In genomic region chrV:10275619-10276018, ce11 we compare ENCODE assay signal across 5 worm cellular contexts.
A peak's percentile ranks its signal among the peaks of the same experiment; 100 is the strongest.
TF ChIP-seq lines count a peak whose summit lies in the region.

Gene Y22F5A.11, minus strand, starts transcription at chrV:10275646.

TF ChIP-seq in whole organism, L1 larva, 84 proteins besides CTCF, POLR2A, EP300 and RAD21:
- peak; percentile 55 for TF ChIP-seq lin-14 (GFP tag; optimal IDR thresholded peaks at IDR 0.05; lab: Kevin White, UChicago)
- peak; percentile 4 for TF ChIP-seq fkh-10 (GFP tag; optimal IDR thresholded peaks at IDR 0.05; lab: Kevin White, UChicago)
- TF ChIP-seq snu-23 (GFP tag; optimal IDR thresholded peaks at IDR 0.05; lab: Kevin White, UChicago) = no peak

TF ChIP-seq in whole organism, L2 larva, 48 proteins besides CTCF, POLR2A, EP300 and RAD21:
- TF ChIP-seq unc-62 (GFP tag; optimal IDR thresholded peaks at IDR 0.05; lab: Kevin White, UChicago) (no peak), mbf-1 (tag; optimal IDR thresholded peaks at IDR 0.05; lab: Kevin White, UChicago) (no peak), dmd-4 (tag; optimal IDR thresholded peaks at IDR 0.05; lab: Kevin White, UChicago) (no peak), unc-55 (GFP tag; optimal IDR thresholded peaks at IDR 0.05; lab: Kevin White, UChicago) (peak; percentile 37), snpc-4 (tag; optimal IDR thresholded peaks at IDR 0.05; lab: Kevin White, UChicago) (peak; percentile 51), mab-5 (tag; optimal IDR thresholded peaks at IDR 0.05; lab: Kevin White, UChicago) (no peak), alr-1 (tag; optimal IDR thresholded peaks at IDR 0.05; lab: Kevin White, UChicago) (no peak), lsy-2 (tag; optimal IDR thresholded peaks at IDR 0.05; lab: Kevin White, UChicago) (peak in 1 of 2 experiments; percentile 22), egl-27 (tag; optimal IDR thresholded peaks at IDR 0.05; lab: Kevin White, UChicago) (no peak)
TF ChIP-seq in whole organism, L2 larva: peak in this region for 3.

TF ChIP-seq in whole organism, L3 larva, 47 proteins besides CTCF, POLR2A, EP300 and RAD21:
- TF ChIP-seq lin-39 (tag; optimal IDR thresholded peaks at IDR 0.05; lab: Kevin White, UChicago) = peak; percentile 42
- TF ChIP-seq hmg-11 (tag; optimal IDR thresholded peaks at IDR 0.05; lab: Kevin White, UChicago) = peak; percentile 4
- peak; percentile 46 for TF ChIP-seq egl-5 (tag; optimal IDR thresholded peaks at IDR 0.05; lab: Kevin White, UChicago)
- no peak for TF ChIP-seq nhr-12 (tag; optimal IDR thresholded peaks at IDR 0.05; lab: Kevin White, UChicago)
- no peak for TF ChIP-seq mml-1 (tag; optimal IDR thresholded peaks at IDR 0.05; lab: Kevin White, UChicago)
- TF ChIP-seq nfya-1 (tag; optimal IDR thresholded peaks at IDR 0.05; lab: Kevin White, UChicago; ENCODE audit: insufficient read depth) = peak; percentile 20
- no peak for TF ChIP-seq nhr-23 (tag; optimal IDR thresholded peaks at IDR 0.05; lab: Kevin White, UChicago)
- peak; percentile 68 for TF ChIP-seq snpc-4 (tag; optimal IDR thresholded peaks at IDR 0.05; lab: Kevin White, UChicago)
- no peak for TF ChIP-seq fos-1 (tag; optimal IDR thresholded peaks at IDR 0.05; lab: Kevin White, UChicago)
- TF ChIP-seq ztf-4 (tag; optimal IDR thresholded peaks at IDR 0.05; lab: Kevin White, UChicago) = no peak
- no peak for TF ChIP-seq nhr-28 (tag; optimal IDR thresholded peaks at IDR 0.05; lab: Kevin White, UChicago)

TF ChIP-seq in whole organism, L4 larva, 104 proteins besides CTCF, POLR2A, EP300 and RAD21:
- TF ChIP-seq mep-1 (tag; optimal IDR thresholded peaks at IDR 0.05; lab: Kevin White, UChicago) = peak; percentile 41
- no peak for TF ChIP-seq ZK337.2 (GFP tag; IDR thresholded peaks at IDR 0.05; lab: Robert Waterston, UW)
- TF ChIP-seq lir-3 (tag; optimal IDR thresholded peaks at IDR 0.05; lab: Kevin White, UChicago) = no peak
- TF ChIP-seq ceh-62 (tag; optimal IDR thresholded peaks at IDR 0.05; lab: Kevin White, UChicago) = no peak
- TF ChIP-seq fkh-10 (GFP tag; optimal IDR thresholded peaks at IDR 0.05; lab: Kevin White, UChicago) = peak; percentile 18
- TF ChIP-seq hmg-1.1 (GFP tag; IDR thresholded peaks at IDR 0.05; lab: Robert Waterston, UW) = peak; percentile 23; the same call in 1 of the 2 replicates
- TF ChIP-seq vab-7 (GFP tag; IDR thresholded peaks at IDR 0.05; lab: Robert Waterston, UW) = no peak
- TF ChIP-seq ces-1 (GFP tag; optimal IDR thresholded peaks at IDR 0.05; lab: Kevin White, UChicago) = no peak
- no peak for TF ChIP-seq set-16 (GFP tag; IDR thresholded peaks at IDR 0.05; lab: Robert Waterston, UW)
- no peak for TF ChIP-seq Y75B8A.6 (GFP tag; IDR thresholded peaks at IDR 0.05; lab: Robert Waterston, UW)
- no peak for TF ChIP-seq nhr-48 (tag; optimal IDR thresholded peaks at IDR 0.05; lab: Kevin White, UChicago)
- TF ChIP-seq madf-5 (GFP tag; IDR thresholded peaks at IDR 0.05; lab: Robert Waterston, UW) = no peak
- TF ChIP-seq zfp-2 (tag; optimal IDR thresholded peaks at IDR 0.05; lab: Kevin White, UChicago) = no peak
- TF ChIP-seq rbr-2 (tag; optimal IDR thresholded peaks at IDR 0.05; lab: Kevin White, UChicago) = peak; percentile 11

TF ChIP-seq in whole organism, late embryonic, 69 proteins besides CTCF, POLR2A, EP300 and RAD21:
- TF ChIP-seq pqm-1 (tag; optimal IDR thresholded peaks at IDR 0.05; lab: Kevin White, UChicago) (no peak), unc-42 (tag; optimal IDR thresholded peaks at IDR 0.05; lab: Kevin White, UChicago) (peak; percentile 0)

Comparison
In these comparisons a context has a peak if more than half of its experiments do, and no peak if none do; other contexts are left out.
1. Of the 29 proteins assayed by ChIP-seq in both whole organism, L4 larva and whole organism, L1 larva: peak only in whole organism, L4 larva: mep-1; only in whole organism, L1 larva: none; in both: fkh-10; in neither: 27.